Fruit fly (Drosophila melanogaster) whole organism, embryonic: ENCODE measurements around the gene CG17801.

Experiments
- CG3838 ChIP-seq: fragments of 200-800 bp; sonication (Bioruptor generic); optimal IDR thresholded peaks from 3 replicates; lab custom pipeline; 2016; ENCODE audit warnings: missing biosample characterization, missing genetic modification characterization
- CG6272 ChIP-seq: fragments of 200-800 bp; sonication (Bioruptor generic); IDR thresholded peaks from 2 replicates; pipeline ENCODE4 v1.3.6; 2022; ENCODE audit warnings: missing biosample characterization, missing genetic modification characterization
- Drgx ChIP-seq: fragments of 200-800 bp; sonication (Bioruptor generic); IDR thresholded peaks from 2 replicates; pipeline ENCODE4 v1.3.6; 2022; ENCODE audit warnings: missing biosample characterization, missing genetic modification characterization

DNA sequence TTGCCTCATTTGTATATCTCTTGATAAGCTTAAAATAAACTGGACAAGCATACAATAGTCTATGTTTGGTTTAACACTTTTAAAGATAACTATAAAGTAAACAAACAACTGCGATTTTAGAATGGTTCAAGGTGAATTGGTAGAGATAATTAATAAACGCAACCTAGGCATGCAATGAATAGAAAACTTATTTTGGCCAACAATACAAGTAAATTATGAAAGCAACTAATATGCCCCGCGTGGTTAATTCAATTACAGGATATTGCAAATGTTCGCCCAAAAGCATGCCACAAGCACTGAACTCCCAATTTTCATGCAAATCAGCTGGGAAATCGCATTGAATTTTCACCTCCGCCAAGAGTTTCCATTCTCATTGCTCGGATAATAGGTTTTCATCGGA, 22.7 kb downstream of the CG17801 start:
- TF ChIP-seq CG6272 (GFP tag; lab: Robert Waterston, UW) = no peak
- no peak for TF ChIP-seq CG3838 (GFP tag; lab: Kevin White, UChicago)
- TF ChIP-seq Drgx (GFP tag; lab: Robert Waterston, UW) = no peak
